Worm (Caenorhabditis elegans): ENCODE results near the gene M04D8.4.

DNA sequence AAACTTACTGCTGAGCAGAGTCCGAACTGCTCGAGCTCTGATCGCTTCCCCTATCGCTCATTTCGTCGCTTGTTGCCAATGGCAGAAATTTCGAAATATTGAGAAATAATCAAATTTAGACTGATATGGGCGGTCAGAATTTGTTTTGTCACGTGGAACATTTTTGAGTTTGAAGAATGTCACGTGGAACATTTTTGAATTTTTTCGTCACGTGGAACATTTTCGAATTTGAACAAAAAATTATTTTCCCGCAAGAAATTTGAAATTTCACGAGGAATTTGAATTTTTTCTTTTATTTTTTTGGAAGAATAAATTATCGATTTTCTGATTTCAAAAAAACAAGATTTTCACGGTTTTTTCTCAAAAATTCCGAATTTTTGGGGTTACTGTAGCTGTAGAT, 20.3 kb downstream of the M04D8.4 start, which contains the start of gene fbxa-155:
- TF ChIP-seq pes-1 (GFP tag; IDR thresholded peaks at IDR 0.05) (no peak), hmg-4 (GFP tag; optimal IDR thresholded peaks at IDR 0.05) (no peak), tbx-11 (GFP tag; IDR thresholded peaks at IDR 0.05) (no peak), flt-1 (GFP tag; IDR thresholded peaks at IDR 0.05) (no peak), ama-1 (optimal IDR thresholded peaks at IDR 0.05) (no peak), tbx-37 (GFP tag; conservative IDR thresholded peaks at IDR 0.05) (no peak)
